Worm (Caenorhabditis elegans) whole organism, L4 larva: ENCODE results near the gene puf-9.

Source experiments
- F44E2.7 ChIP-seq: fragments of 200-800 bp; sonication (Bioruptor generic); IDR thresholded peaks from 2 replicates; pipeline ENCODE4 v2.1.2; 2022; ENCODE audit warnings: missing genetic modification characterization, missing compliant biosample characterization
- F49E8.2 ChIP-seq: sonication (generic microtip); optimal IDR thresholded peaks from 2 replicates; lab custom pipeline; 2016; ENCODE audit warnings: missing compliant biosample characterization, mild to moderate bottlenecking, missing genetic modification characterization, borderline replicate concordance
- R02D3.7 ChIP-seq: fragments of 150-350 bp; sonication (generic microtip); optimal IDR thresholded peaks from 3 replicates; lab custom pipeline; 2014; ENCODE audit warnings: missing biosample characterization, missing genetic modification characterization
- T26A8.4 ChIP-seq: fragments of 200-800 bp; sonication (Bioruptor generic); IDR thresholded peaks from 2 replicates; pipeline ENCODE4 v1.3.6; 2022; ENCODE audit warnings: missing genetic modification characterization, missing compliant biosample characterization
- Y5F2A.4 ChIP-seq: fragments of 200-800 bp; sonication (Bioruptor generic); optimal IDR thresholded peaks from 2 replicates; lab custom pipeline; 2018; ENCODE audit warnings: mild to moderate bottlenecking, missing genetic modification characterization, missing compliant biosample characterization
- ZK337.2 ChIP-seq: fragments of 200-800 bp; sonication (Bioruptor generic); IDR thresholded peaks from 2 replicates; pipeline ENCODE4 v1.3.6; 2022; ENCODE audit warnings: missing genetic modification reagents, missing genetic modification characterization, missing compliant biosample characterization
- ZK546.5 ChIP-seq, 2 experiments: sonication (generic microtip); optimal IDR thresholded peaks; 2 replicates each; lab custom pipeline; 2017; ENCODE audit warnings: missing biosample characterization in 2 of 2, missing genetic modification characterization in 2 of 2
- ama-1 ChIP-seq: fragments of 150-350 bp; optimal IDR thresholded peaks from 2 replicates; lab custom pipeline; 2014; ENCODE audit warnings: inconsistent platforms, mixed read lengths
- attf-4 ChIP-seq: sonication (generic microtip); optimal IDR thresholded peaks from 3 replicates; lab custom pipeline; 2017; ENCODE audit warnings: missing biosample characterization, missing genetic modification characterization
- ceh-32 ChIP-seq: sonication (generic microtip); optimal IDR thresholded peaks from 2 replicates; lab custom pipeline; 2016; ENCODE audit warnings: mild to moderate bottlenecking, missing genetic modification characterization, missing compliant biosample characterization; ENCODE audit not compliant: poor library complexity
- ceh-82 ChIP-seq: sonication (generic microtip); optimal IDR thresholded peaks from 2 replicates; lab custom pipeline; 2017; ENCODE audit warnings: missing biosample characterization, missing genetic modification characterization
- ctbp-1 ChIP-seq: fragments of 200-800 bp; sonication (Bioruptor generic); IDR thresholded peaks from 2 replicates; pipeline ENCODE4 v1.3.6; 2022; ENCODE audit warnings: missing genetic modification reagents, missing genetic modification characterization, missing compliant biosample characterization
- daf-12 ChIP-seq: fragments of 150-350 bp; optimal IDR thresholded peaks from 2 replicates; lab custom pipeline; 2014; ENCODE audit warnings: missing biosample characterization, missing genetic modification reagents, missing genetic modification characterization
- daf-16 ChIP-seq, 3 experiments: sonication (generic microtip); optimal IDR thresholded peaks; 2 replicates each; lab custom pipeline; 2016 to 2017; ENCODE audit warnings: missing genetic modification characterization in 3 of 3, missing genetic modification reagents in 3 of 3, mild to moderate bottlenecking in 2 of 3, missing compliant biosample characterization in 2 of 3, missing biosample characterization in 1 of 3, moderate library complexity in 1 of 3
- dmd-6 ChIP-seq: fragments of 200-800 bp; sonication (Bioruptor generic); IDR thresholded peaks from 2 replicates; pipeline ENCODE4 v1.3.6; 2022; ENCODE audit warnings: missing genetic modification reagents, missing genetic modification characterization, missing compliant biosample characterization
- dmd-9 ChIP-seq: fragments of 200-800 bp; sonication (Bioruptor generic); IDR thresholded peaks from 2 replicates; pipeline ENCODE4 v1.3.6; 2022; ENCODE audit warnings: missing genetic modification reagents, missing genetic modification characterization, missing compliant biosample characterization
- dpl-1 ChIP-seq: fragments of 150-350 bp; optimal IDR thresholded peaks from 2 replicates; lab custom pipeline; 2014; ENCODE audit warnings: missing biosample characterization, missing genetic modification reagents, missing genetic modification characterization
- duxl-1 ChIP-seq: sonication (generic microtip); optimal IDR thresholded peaks from 2 replicates; lab custom pipeline; 2016; ENCODE audit warnings: mild to moderate bottlenecking, missing genetic modification characterization, moderate library complexity, missing compliant biosample characterization; ENCODE audit not compliant: poor library complexity
- fos-1 ChIP-seq: fragments of 150-350 bp; optimal IDR thresholded peaks from 2 replicates; lab custom pipeline; 2014; ENCODE audit warnings: missing biosample characterization, missing genetic modification characterization
- gei-8 ChIP-seq: fragments of 200-800 bp; sonication (Bioruptor generic); optimal IDR thresholded peaks from 2 replicates; lab custom pipeline; 2018; ENCODE audit warnings: mild to moderate bottlenecking, missing genetic modification characterization, missing compliant biosample characterization
- hif-1 ChIP-seq, 2 experiments: sonication (generic microtip); optimal IDR thresholded peaks; 2 replicates each; lab custom pipeline; 2016 to 2017; ENCODE audit warnings: missing compliant biosample characterization in 2 of 2, missing genetic modification characterization in 2 of 2, missing genetic modification reagents in 2 of 2, missing genotype in 2 of 2, mild to moderate bottlenecking in 1 of 2
- hlh-11 ChIP-seq: fragments of 200-800 bp; sonication (Bioruptor generic); optimal IDR thresholded peaks from 2 replicates; lab custom pipeline; 2018; ENCODE audit warnings: mild to moderate bottlenecking, missing genetic modification characterization, missing compliant biosample characterization
- hlh-30 ChIP-seq: sonication (generic microtip); optimal IDR thresholded peaks from 2 replicates; lab custom pipeline; 2017; ENCODE audit warnings: antibody characterized with exemption, mild to moderate bottlenecking, missing genetic modification characterization, missing compliant biosample characterization; ENCODE audit not compliant: insufficient read depth
- hmg-1.1 ChIP-seq: fragments of 200-800 bp; sonication (Bioruptor generic); IDR thresholded peaks from 2 replicates; pipeline ENCODE4 v1.3.6; 2022; ENCODE audit warnings: missing genetic modification reagents, missing genetic modification characterization, missing compliant biosample characterization
- lim-7 ChIP-seq: fragments of 200-800 bp; sonication (Bioruptor generic); IDR thresholded peaks from 2 replicates; pipeline ENCODE4 v1.3.6; 2022; ENCODE audit warnings: missing genetic modification characterization, missing compliant biosample characterization
- lin-15B ChIP-seq: fragments of 150-350 bp; sonication (generic microtip); optimal IDR thresholded peaks from 3 replicates; lab custom pipeline; 2014; ENCODE audit warnings: missing biosample characterization, missing genetic modification characterization
- lin-29 ChIP-seq: fragments of 200-800 bp; sonication (Bioruptor generic); IDR thresholded peaks from 2 replicates; pipeline ENCODE4 v1.3.6; 2022; ENCODE audit warnings: missing genetic modification reagents, missing genetic modification characterization, missing compliant biosample characterization
- lin-39 ChIP-seq: fragments of 150-350 bp; optimal IDR thresholded peaks from 2 replicates; lab custom pipeline; 2014; ENCODE audit warnings: missing biosample characterization, missing genetic modification reagents, missing genetic modification characterization
- lir-3 ChIP-seq: sonication (generic microtip); optimal IDR thresholded peaks from 2 replicates; lab custom pipeline; 2016; ENCODE audit warnings: mild to moderate bottlenecking, missing genetic modification characterization, missing compliant biosample characterization
- madf-5 ChIP-seq, 2 experiments: fragments of 200-800 bp; sonication (Bioruptor generic); IDR thresholded peaks; 2 replicates each; pipeline ENCODE4 v1.3.6; 2022; ENCODE audit warnings: missing compliant biosample characterization in 2 of 2, missing genetic modification characterization in 2 of 2
- mdt-29 ChIP-seq: fragments of 200-800 bp; sonication (Bioruptor generic); IDR thresholded peaks from 2 replicates; pipeline ENCODE4 v1.3.6; 2022; ENCODE audit warnings: missing genetic modification reagents, missing genetic modification characterization, missing compliant biosample characterization
- mxl-3 ChIP-seq: fragments of 200-800 bp; sonication (Bioruptor generic); optimal IDR thresholded peaks from 2 replicates; lab custom pipeline; 2018; ENCODE audit warnings: mild to moderate bottlenecking, missing genetic modification characterization, missing compliant biosample characterization
- nhr-237 ChIP-seq: sonication (generic microtip); optimal IDR thresholded peaks from 2 replicates; lab custom pipeline; 2017; ENCODE audit warnings: missing biosample characterization, missing genetic modification characterization
- nhr-25 ChIP-seq: sonication (generic microtip); optimal IDR thresholded peaks from 2 replicates; lab custom pipeline; 2017; ENCODE audit warnings: missing genetic modification characterization, mild to moderate bottlenecking, missing compliant biosample characterization, antibody characterized with exemption, moderate library complexity, borderline replicate concordance; ENCODE audit not compliant: insufficient read depth
- nhr-6 ChIP-seq: fragments of 150-350 bp; optimal IDR thresholded peaks from 2 replicates; lab custom pipeline; 2014; ENCODE audit warnings: missing biosample characterization, missing genetic modification characterization
- nhr-76 ChIP-seq: fragments of 150-350 bp; optimal IDR thresholded peaks from 2 replicates; lab custom pipeline; 2014; ENCODE audit warnings: missing biosample characterization, missing genetic modification characterization
- pha-4 ChIP-seq, 2 experiments: fragments of 150-350 bp in 1 of 2; fragments of 200-800 bp in 1 of 2; sonication (Bioruptor generic) in 1 of 2; IDR thresholded peaks in 1 of 2; optimal IDR thresholded peaks in 1 of 2; 2 replicates each; pipeline versions ENCODE4 v1.3.6 to Lab custom; 2014 to 2022; ENCODE audit warnings: missing genetic modification characterization in 2 of 2, missing genetic modification reagents in 2 of 2, missing biosample characterization in 1 of 2, missing compliant biosample characterization in 1 of 2
- pqm-1 ChIP-seq: sonication (generic microtip); optimal IDR thresholded peaks from 2 replicates; lab custom pipeline; 2017; ENCODE audit warnings: missing biosample characterization, missing genetic modification characterization
- sdz-12 ChIP-seq: fragments of 200-800 bp; sonication (Bioruptor generic); optimal IDR thresholded peaks from 2 replicates; lab custom pipeline; 2018; ENCODE audit warnings: mild to moderate bottlenecking, missing genetic modification characterization, missing compliant biosample characterization
- skn-1 ChIP-seq: fragments of 150-350 bp; optimal IDR thresholded peaks from 2 replicates; lab custom pipeline; 2014; ENCODE audit warnings: missing biosample characterization, missing genetic modification characterization
- snpc-1.2 ChIP-seq: fragments of 200-800 bp; sonication (Bioruptor generic); IDR thresholded peaks from 2 replicates; pipeline ENCODE4 v1.3.6; 2022; ENCODE audit warnings: missing genetic modification reagents, missing genetic modification characterization, missing compliant biosample characterization
- spr-3 ChIP-seq: fragments of 200-800 bp; sonication (Bioruptor generic); optimal IDR thresholded peaks from 2 replicates; lab custom pipeline; 2018; ENCODE audit warnings: mild to moderate bottlenecking, missing genetic modification characterization, missing compliant biosample characterization
- tag-97 ChIP-seq: fragments of 200-800 bp; sonication (Bioruptor generic); IDR thresholded peaks from 2 replicates; pipeline ENCODE4 v1.3.6; 2022; ENCODE audit warnings: missing genetic modification characterization, missing compliant biosample characterization
- unc-39 ChIP-seq: sonication (generic microtip); optimal IDR thresholded peaks from 2 replicates; lab custom pipeline; 2017; ENCODE audit warnings: missing biosample characterization, missing genetic modification characterization
- unc-62 ChIP-seq, 3 experiments: fragments of 150-350 bp in 1 of 3; sonication (generic microtip); optimal IDR thresholded peaks in 2 of 3; peaks in 1 of 3; 1 replicate in 1 of 3; 2 replicates in 2 of 3; lab custom pipeline; 2014 to 2017; ENCODE audit warnings: missing biosample characterization in 3 of 3, missing genetic modification characterization in 3 of 3, missing genetic modification reagents in 3 of 3, missing genotype in 1 of 3
- vab-7 ChIP-seq: fragments of 200-800 bp; sonication (Bioruptor generic); IDR thresholded peaks from 2 replicates; pipeline ENCODE4 v1.3.6; 2022; ENCODE audit warnings: missing genetic modification reagents, missing genetic modification characterization, missing compliant biosample characterization
- zag-1 ChIP-seq: fragments of 150-350 bp; optimal IDR thresholded peaks from 2 replicates; lab custom pipeline; 2014; ENCODE audit warnings: missing biosample characterization, missing genetic modification characterization
- zfp-3 ChIP-seq: fragments of 200-800 bp; sonication (Bioruptor generic); conservative IDR thresholded peaks from 2 replicates; pipeline ENCODE4 v1.3.6; 2022; ENCODE audit warnings: missing genetic modification reagents, missing genetic modification characterization, missing compliant biosample characterization

Gene puf-9

ce11 chrX:5841060-5841642, at the start of gene puf-9:
Gene puf-9 (plus strand): TSS chrX:5841592.
- TF ChIP-seq unc-62 (GFP tag; optimal IDR thresholded peaks at IDR 0.05 in 1 of 2; lab: Kevin White, UChicago) (peak; percentile 41 to 100), unc-62 (tag; optimal IDR thresholded peaks at IDR 0.05; lab: Kevin White, UChicago) (peak; percentile 25), mxl-3 (GFP tag; lab: Kevin White, UChicago) (peak; percentile 99), daf-12 (no peak), vab-7 (GFP tag; lab: Robert Waterston, UW) (peak; percentile 78), dpl-1 (peak; percentile 89), unc-39 (tag; lab: Kevin White, UChicago) (peak; percentile 67), duxl-1 (tag; lab: Kevin White, UChicago) (peak; percentile 74), dmd-6 (GFP tag; lab: Robert Waterston, UW) (peak; percentile 100), sdz-12 (GFP tag; lab: Kevin White, UChicago) (peak; percentile 80), lim-7 (GFP tag; lab: Robert Waterston, UW) (peak; percentile 53; the same call in 1 of the 2 replicates), snpc-1.2 (0 out of 2 replicates have a peak, but pooled peaks have one; percentile 39), lir-3 (no peak), nhr-25 (tag; lab: Kevin White, UChicago) (peak; percentile 97), F44E2.7 (GFP tag; lab: Robert Waterston, UW) (no peak), ceh-82 (tag; lab: Kevin White, UChicago) (no peak), nhr-6 (peak; percentile 100), pqm-1 (tag; lab: Kevin White, UChicago) (peak; percentile 89), spr-3 (GFP tag; lab: Kevin White, UChicago) (peak; percentile 86), hif-1 (tag; optimal IDR thresholded peaks at IDR 0.05; lab: Kevin White, UChicago) (peak; percentile 75 to 96), nhr-76 (tag; lab: Kevin White, UChicago) (peak; percentile 78), ama-1 (peak; percentile 87), mdt-29 (GFP tag; lab: Robert Waterston, UW) (peak; percentile 94), hlh-11 (tag; lab: Kevin White, UChicago) (peak; percentile 100), daf-16 (GFP tag; optimal IDR thresholded peaks at IDR 0.05; lab: Kevin White, UChicago) (peak; percentile 76 to 94), daf-16 (tag; optimal IDR thresholded peaks at IDR 0.05; lab: Kevin White, UChicago) (peak; percentile 98), ZK337.2 (GFP tag; lab: Robert Waterston, UW) (peak; percentile 54; the same call in 1 of the 2 replicates), lin-39 (tag; lab: Kevin White, UChicago) (no peak), nhr-237 (tag; lab: Kevin White, UChicago) (peak; percentile 79), gei-8 (GFP tag; lab: Kevin White, UChicago) (peak; percentile 94), zfp-3 (GFP tag; lab: Robert Waterston, UW) (peak; percentile 95), T26A8.4 (peak; percentile 95), ceh-32 (tag; lab: Kevin White, UChicago) (peak; percentile 80), dmd-9 (GFP tag; lab: Robert Waterston, UW) (peak; percentile 93), zag-1 (tag; lab: Kevin White, UChicago) (peak; percentile 78), Y5F2A.4 (GFP tag; lab: Kevin White, UChicago) (peak; percentile 32), ZK546.5 (tag; optimal IDR thresholded peaks at IDR 0.05; lab: Kevin White, UChicago) (peak in 1 of 2 experiments; percentile 78), fos-1 (tag; lab: Kevin White, UChicago) (peak; percentile 79), skn-1 (tag; lab: Kevin White, UChicago) (peak; percentile 81), ctbp-1 (GFP tag; lab: Robert Waterston, UW) (peak; percentile 98), lin-29 (peak; percentile 91), madf-5 (GFP tag; IDR thresholded peaks at IDR 0.05; lab: Robert Waterston, UW) (peak in 1 of 2 experiments; percentile 74; a peak in 2 of 4 replicates), F49E8.2 (no peak), hlh-30 (tag; lab: Kevin White, UChicago) (peak; percentile 100), attf-4 (tag; lab: Kevin White, UChicago) (peak; percentile 76), tag-97 (GFP tag; lab: Robert Waterston, UW) (no peak), hmg-1.1 (GFP tag; lab: Robert Waterston, UW) (peak; percentile 99), R02D3.7 (tag; lab: Kevin White, UChicago) (peak; percentile 50), lin-15B (tag; lab: Kevin White, UChicago) (peak; percentile 88), pha-4 (GFP tag; IDR thresholded peaks at IDR 0.05; lab: Robert Waterston, UW) (peak; percentile 97), pha-4 (tag; optimal IDR thresholded peaks at IDR 0.05; lab: Kevin White, UChicago) (peak; percentile 72)
